Fruit fly (Drosophila melanogaster): ENCODE data around the gene croc.

The croc gene

DNA sequence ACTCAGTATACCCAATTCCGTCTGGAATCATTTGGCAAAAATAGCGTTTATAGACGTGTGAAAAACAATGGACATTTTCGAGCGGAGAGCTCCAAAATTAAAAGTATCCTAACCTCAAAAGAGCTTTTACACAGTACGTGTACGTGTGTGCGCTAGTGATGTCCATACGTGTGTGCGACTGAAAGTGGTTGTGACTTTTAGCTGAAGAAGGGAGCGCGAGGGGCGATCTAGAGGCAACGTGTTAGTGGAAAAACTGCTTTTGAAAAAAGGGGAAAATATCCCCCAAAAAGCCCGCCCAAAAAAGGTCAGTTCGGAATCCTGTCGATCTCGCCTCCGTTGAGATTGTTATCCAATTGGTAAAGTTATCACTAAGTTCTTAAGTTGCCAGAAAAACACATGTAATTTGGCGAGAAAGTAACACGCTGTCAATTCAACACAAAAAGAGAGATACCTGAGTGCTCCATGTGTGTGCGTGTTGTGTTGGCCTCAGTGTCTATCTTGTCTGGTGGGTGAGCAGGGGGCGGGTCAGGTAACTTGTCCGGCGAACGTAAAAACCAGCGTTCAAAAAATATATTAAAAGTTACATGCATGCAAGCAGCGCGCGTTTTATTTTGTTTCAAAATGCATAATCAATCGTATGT is 42.4 kb downstream of the croc start:
- TF ChIP-seq Sin3A (optimal IDR thresholded peaks at IDR 0.05) (no peak), Myc (optimal IDR thresholded peaks at IDR 0.05) (no peak)

DNA sequence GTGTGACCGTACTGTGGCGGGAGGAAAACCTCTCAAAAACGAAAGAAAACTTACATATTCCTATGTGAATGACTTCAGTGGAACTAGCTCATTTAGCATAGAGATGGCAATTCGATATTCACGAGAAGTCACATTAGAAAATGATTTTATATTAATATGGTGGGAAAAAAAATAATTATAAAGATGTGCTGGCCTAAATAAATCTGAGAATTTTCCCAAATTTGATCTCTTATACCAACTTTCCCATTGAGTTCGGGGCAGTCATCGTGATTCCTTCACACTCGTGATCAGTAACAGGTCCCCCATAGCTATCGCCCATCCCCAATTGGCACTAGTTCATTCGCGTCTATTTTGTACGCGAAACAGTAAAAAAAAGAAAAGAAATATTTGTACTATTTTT is 43.2 kb downstream of the croc start, which contains the start of the genes barc and Aef1:
Gene barc, minus strand, starts transcription at position 37 of the 400 bp plus-strand sequence.
Gene Aef1, plus strand, starts transcription at position 325 of the 400 bp plus-strand sequence.
- peak; percentile 47 for TF ChIP-seq Sin3A (optimal IDR thresholded peaks at IDR 0.05)
- TF ChIP-seq psq (optimal IDR thresholded peaks at IDR 0.05), result no peak

DNA sequence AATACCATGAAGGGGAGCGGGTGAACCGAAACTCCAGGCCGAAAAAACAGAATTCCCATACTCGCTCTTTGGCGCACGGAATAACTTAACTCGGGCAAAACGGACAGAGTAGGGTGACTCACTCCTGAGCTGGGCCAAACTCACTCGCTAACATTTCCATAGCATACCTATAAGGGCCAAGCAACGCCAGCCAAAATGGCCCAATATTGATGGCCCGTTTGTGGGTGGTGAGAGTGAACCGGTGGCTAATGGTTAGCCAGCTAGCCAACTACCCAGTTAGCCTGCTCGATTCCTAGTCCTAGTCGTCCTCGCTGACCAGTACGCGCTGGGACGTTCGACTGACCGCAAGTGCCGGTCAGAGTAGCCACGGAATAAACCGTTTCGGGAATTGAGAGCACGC is 48.8 kb downstream of the croc start, which contains the start of gene CG33288:
Gene CG33288, plus strand, starts transcription at position 301 of the 400 bp plus-strand sequence.
- TF ChIP-seq psq (optimal IDR thresholded peaks at IDR 0.05) (no peak), h (optimal IDR thresholded peaks at IDR 0.05) (no peak), ttk (optimal IDR thresholded peaks at IDR 0.05) (no peak), Sin3A (optimal IDR thresholded peaks at IDR 0.05) (no peak), insv (optimal IDR thresholded peaks at IDR 0.05) (no peak), Myc (optimal IDR thresholded peaks at IDR 0.05) (no peak)
